Worm (Caenorhabditis elegans): ENCODE results near the gene C05E11.3.

DNA sequence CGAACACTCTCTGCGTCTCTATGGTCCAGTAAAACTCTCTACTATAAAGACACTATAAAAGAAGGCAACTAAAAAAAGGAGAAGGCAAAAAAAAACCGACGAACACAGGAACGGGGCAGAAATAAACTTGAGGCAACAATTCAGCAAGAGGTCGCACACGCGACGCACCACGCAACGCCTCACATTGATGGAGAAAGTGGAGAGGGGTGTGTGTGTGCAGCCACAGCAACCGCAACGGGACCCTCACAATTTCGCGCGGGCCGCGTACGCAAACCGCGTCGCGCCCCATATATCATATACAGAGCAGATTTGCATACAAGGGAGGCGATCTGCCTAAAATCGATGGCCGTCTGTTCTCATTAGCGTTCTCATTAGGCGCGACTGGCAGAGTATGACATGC lies 38.8 kb downstream of the C05E11.3 start:
- no peak for TF ChIP-seq nhr-76 (tag; optimal IDR thresholded peaks at IDR 0.05)
- no peak for TF ChIP-seq zag-1 (tag; optimal IDR thresholded peaks at IDR 0.05)
- TF ChIP-seq ces-1 (GFP tag; optimal IDR thresholded peaks at IDR 0.05): no peak
- no peak for TF ChIP-seq lin-39 (tag; optimal IDR thresholded peaks at IDR 0.05)
- TF ChIP-seq fkh-10 (GFP tag; optimal IDR thresholded peaks at IDR 0.05): no peak
- no peak for TF ChIP-seq fos-1 (tag; optimal IDR thresholded peaks at IDR 0.05)
- no peak for TF ChIP-seq egl-27 (tag; optimal IDR thresholded peaks at IDR 0.05)
- no peak for TF ChIP-seq nhr-42 (GFP tag; IDR thresholded peaks at IDR 0.05)
- TF ChIP-seq hlh-11 (tag; optimal IDR thresholded peaks at IDR 0.05): no peak
- TF ChIP-seq ZK546.5 (tag; optimal IDR thresholded peaks at IDR 0.05): no peak
- TF ChIP-seq ztf-11 (tag; optimal IDR thresholded peaks at IDR 0.05): no peak
- TF ChIP-seq tra-1 (GFP tag; IDR thresholded peaks at IDR 0.05): peak; percentile 22; the same call in 1 of the 2 replicates
- TF ChIP-seq snpc-1.2 (GFP tag; IDR thresholded peaks at IDR 0.05): no peak

Data from whole organism, L4 larva.